Worm (Caenorhabditis elegans): ENCODE measurements around the gene F47G3.4.

- no peak for TF ChIP-seq T22C8.4 (GFP tag; IDR thresholded peaks at IDR 0.05)
- TF ChIP-seq ref-1 (GFP tag; conservative IDR thresholded peaks at IDR 0.05): no peak
- no peak for TF ChIP-seq ztf-29 (GFP tag; IDR thresholded peaks at IDR 0.05)
- TF ChIP-seq med-1 (GFP tag; optimal IDR thresholded peaks at IDR 0.05; ENCODE audit: insufficient read depth): no peak
- no peak for TF ChIP-seq tab-1 (GFP tag; IDR thresholded peaks at IDR 0.05)
- no peak for TF ChIP-seq klf-2 (GFP tag; conservative IDR thresholded peaks at IDR 0.05)
- TF ChIP-seq ztf-23 (GFP tag; IDR thresholded peaks at IDR 0.05): no peak
- no peak for TF ChIP-seq flt-1 (GFP tag; IDR thresholded peaks at IDR 0.05)
- TF ChIP-seq cog-1 (tag; optimal IDR thresholded peaks at IDR 0.05): no peak
These were observed 16.6 kb upstream of the F47G3.4 start for ce11 chrX:2364703-2365299.

Data from whole organism, midembryonic.